Worm (Caenorhabditis elegans): ENCODE measurements around the gene nep-13.

DNA sequence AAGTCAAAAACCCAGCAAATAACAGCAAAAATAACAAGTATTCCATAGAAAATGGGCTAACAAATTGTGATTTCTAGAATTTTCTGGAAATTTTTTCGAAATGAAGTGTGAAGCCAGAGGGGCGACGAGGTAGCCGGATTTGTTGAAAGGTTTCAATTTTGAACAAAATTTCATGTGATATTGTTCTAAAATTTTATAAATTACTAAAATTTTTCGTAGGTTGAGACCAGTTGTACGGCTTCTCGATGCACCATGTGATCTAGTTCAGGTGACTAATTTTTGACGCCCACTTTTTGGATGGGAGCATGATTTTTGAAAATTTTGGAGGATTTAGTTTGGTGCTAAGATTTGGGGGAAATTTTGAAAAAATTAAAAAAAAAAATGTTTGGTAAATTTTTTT is 23.2 kb upstream of the nep-13 start, which contains the start of gene gcy-19:
- TF ChIP-seq K02D7.2 (tag; optimal IDR thresholded peaks at IDR 0.05) (no peak), pha-4 (tag; optimal IDR thresholded peaks at IDR 0.05) (no peak), ceh-14 (tag; optimal IDR thresholded peaks at IDR 0.05) (no peak), ceh-18 (tag; optimal IDR thresholded peaks at IDR 0.05) (no peak), ama-1 (optimal IDR thresholded peaks at IDR 0.05) (no peak), ceh-48 (tag; optimal IDR thresholded peaks at IDR 0.05) (no peak), pqm-1 (tag; optimal IDR thresholded peaks at IDR 0.05) (no peak), elt-4 (tag; optimal IDR thresholded peaks at IDR 0.05) (no peak), nhr-11 (tag; optimal IDR thresholded peaks at IDR 0.05) (no peak), C38D4.7 (GFP tag; optimal IDR thresholded peaks at IDR 0.05) (no peak), rnt-1 (tag; optimal IDR thresholded peaks at IDR 0.05) (no peak), zip-5 (tag; optimal IDR thresholded peaks at IDR 0.05) (no peak)
